Worm (Caenorhabditis elegans) whole organism, young adult: ENCODE data around the gene melo-3.
A peak's percentile ranks its signal among the peaks of the same experiment; 100 is the strongest.

Experiments used
- B0035.1 ChIP-seq: sonication (generic microtip); optimal IDR thresholded peaks from 2 replicates; lab custom pipeline; 2016; ENCODE audit warnings: missing genetic modification characterization, mild to moderate bottlenecking, missing compliant biosample characterization, missing genotype, missing genetic modification reagents
- B0261.1 ChIP-seq: sonication (generic microtip); optimal IDR thresholded peaks from 2 replicates; lab custom pipeline; 2016; ENCODE audit warnings: mild to moderate bottlenecking, missing genetic modification characterization, moderate library complexity, missing compliant biosample characterization
- D2030.7 ChIP-seq: fragments of 200-800 bp; sonication (Bioruptor generic); IDR thresholded peaks from 2 replicates; pipeline ENCODE4 v1.3.6; 2022; ENCODE audit warnings: missing genetic modification reagents, missing genetic modification characterization, missing compliant biosample characterization
- F39B2.1 ChIP-seq: fragments of 200-800 bp; sonication (Bioruptor generic); IDR thresholded peaks from 2 replicates; pipeline ENCODE4 v1.3.6; 2022; ENCODE audit warnings: missing genetic modification reagents, missing genetic modification characterization, missing compliant biosample characterization
- Y53G8AR.9 ChIP-seq: fragments of 200-800 bp; sonication (Bioruptor generic); conservative IDR thresholded peaks from 2 replicates; pipeline ENCODE4 v1.3.6; 2022; ENCODE audit warnings: missing genetic modification reagents, missing genetic modification characterization, missing compliant biosample characterization
- Y56A3A.18 ChIP-seq: fragments of 200-800 bp; sonication (Bioruptor generic); IDR thresholded peaks from 2 replicates; pipeline ENCODE4 v1.3.6; 2022; ENCODE audit warnings: missing genetic modification reagents, missing genetic modification characterization, missing compliant biosample characterization
- Y79H2A.3 ChIP-seq: fragments of 200-800 bp; sonication (Bioruptor generic); conservative IDR thresholded peaks from 2 replicates; pipeline ENCODE4 v1.3.6; 2022; ENCODE audit warnings: missing genetic modification reagents, missing genetic modification characterization, missing compliant biosample characterization
- Y95B8A.8 ChIP-seq: fragments of 200-800 bp; sonication (Bioruptor generic); IDR thresholded peaks from 2 replicates; pipeline ENCODE4 v1.3.6; 2022; ENCODE audit warnings: missing genetic modification reagents, missing genetic modification characterization, missing compliant biosample characterization
- ZK185.1 ChIP-seq: sonication (generic microtip); optimal IDR thresholded peaks from 2 replicates; lab custom pipeline; 2016; ENCODE audit warnings: mild to moderate bottlenecking, missing genetic modification characterization, missing compliant biosample characterization; ENCODE audit not compliant: poor library complexity, severe bottlenecking
- akir-1 ChIP-seq: fragments of 200-800 bp; sonication (Bioruptor generic); optimal IDR thresholded peaks from 2 replicates; lab custom pipeline; 2018; ENCODE audit warnings: mild to moderate bottlenecking, missing genetic modification characterization, moderate library complexity, missing compliant biosample characterization
- aptf-3 ChIP-seq: fragments of 200-800 bp; sonication (Bioruptor generic); IDR thresholded peaks from 2 replicates; pipeline ENCODE4 v1.3.6; 2022; ENCODE audit warnings: missing genetic modification characterization, missing compliant biosample characterization
- atf-7 ChIP-seq: sonication (generic microtip); optimal IDR thresholded peaks from 2 replicates; lab custom pipeline; 2017; ENCODE audit warnings: mild to moderate bottlenecking, missing genetic modification characterization, missing compliant biosample characterization
- attf-3 ChIP-seq: fragments of 200-800 bp; sonication (Bioruptor generic); conservative IDR thresholded peaks from 2 replicates; pipeline ENCODE4 v1.3.6; 2022; ENCODE audit warnings: missing genetic modification reagents, missing genetic modification characterization, missing compliant biosample characterization
- ceh-79 ChIP-seq: sonication (generic microtip); optimal IDR thresholded peaks from 2 replicates; lab custom pipeline; 2017; ENCODE audit warnings: mild to moderate bottlenecking, missing genetic modification characterization, missing compliant biosample characterization
- ceh-91 ChIP-seq: fragments of 200-800 bp; sonication (Bioruptor generic); IDR thresholded peaks from 2 replicates; pipeline ENCODE4 v1.3.6; 2022; ENCODE audit warnings: missing genetic modification reagents, missing genetic modification characterization, missing compliant biosample characterization
- chd-7 ChIP-seq: sonication (generic microtip); optimal IDR thresholded peaks from 2 replicates; lab custom pipeline; 2016; ENCODE audit warnings: mild to moderate bottlenecking, missing genetic modification characterization, moderate library complexity, missing compliant biosample characterization
- dox-1 ChIP-seq: fragments of 200-800 bp; sonication (Bioruptor generic); IDR thresholded peaks from 2 replicates; pipeline ENCODE4 v1.3.6; 2022; ENCODE audit warnings: missing genetic modification reagents, missing genetic modification characterization, missing compliant biosample characterization
- efl-1 ChIP-seq: fragments of 150-350 bp; optimal IDR thresholded peaks from 2 replicates; lab custom pipeline; 2014; ENCODE audit warnings: missing biosample characterization, missing genetic modification reagents, missing genetic modification characterization
- fkh-3 ChIP-seq: sonication (generic microtip); optimal IDR thresholded peaks from 2 replicates; lab custom pipeline; 2016; ENCODE audit warnings: mild to moderate bottlenecking, missing genetic modification characterization, missing compliant biosample characterization
- gei-17 ChIP-seq: fragments of 200-800 bp; sonication (Bioruptor generic); optimal IDR thresholded peaks from 2 replicates; lab custom pipeline; 2018; ENCODE audit warnings: mild to moderate bottlenecking, missing genetic modification characterization, missing compliant biosample characterization
- hmg-20 ChIP-seq: fragments of 200-800 bp; sonication (Bioruptor generic); IDR thresholded peaks from 2 replicates; pipeline ENCODE4 v1.3.6; 2022; ENCODE audit warnings: missing genetic modification reagents, missing genetic modification characterization, missing compliant biosample characterization
- hrde-1 ChIP-seq: sonication (generic microtip); optimal IDR thresholded peaks from 2 replicates; lab custom pipeline; 2016; ENCODE audit warnings: missing genetic modification characterization, mild to moderate bottlenecking, missing compliant biosample characterization, moderate library complexity, missing genotype, missing genetic modification reagents, borderline replicate concordance
- lin-35 ChIP-seq, 3 experiments: fragments of 150-350 bp in 2 of 3; sonication (generic microtip) in 1 of 3; optimal IDR thresholded peaks; 2 replicates each; lab custom pipeline; 2014 to 2018; ENCODE audit warnings: missing biosample characterization in 3 of 3, missing genetic modification characterization in 3 of 3, missing genetic modification reagents in 3 of 3
- lin-40 ChIP-seq: sonication (generic microtip); optimal IDR thresholded peaks from 2 replicates; lab custom pipeline; 2016; ENCODE audit warnings: missing genetic modification characterization, mild to moderate bottlenecking, missing compliant biosample characterization, missing genotype, missing genetic modification reagents
- lir-1 ChIP-seq: fragments of 200-800 bp; sonication (Bioruptor generic); conservative IDR thresholded peaks from 2 replicates; pipeline ENCODE4 v1.3.6; 2022; ENCODE audit warnings: missing genetic modification reagents, missing genetic modification characterization, missing compliant biosample characterization
- lsl-1 ChIP-seq: fragments of 200-800 bp; sonication (Bioruptor generic); optimal IDR thresholded peaks from 2 replicates; lab custom pipeline; 2018; ENCODE audit warnings: mild to moderate bottlenecking, missing genetic modification characterization, moderate library complexity, missing compliant biosample characterization
- madf-8 ChIP-seq: fragments of 200-800 bp; sonication (Bioruptor generic); conservative IDR thresholded peaks from 2 replicates; pipeline ENCODE4 v1.3.6; 2022; ENCODE audit warnings: missing genetic modification reagents, missing genetic modification characterization, missing compliant biosample characterization
- pbrm-1 ChIP-seq: fragments of 200-800 bp; sonication (Bioruptor generic); IDR thresholded peaks from 2 replicates; pipeline ENCODE4 v1.3.6; 2022; ENCODE audit warnings: missing genetic modification reagents, missing genetic modification characterization, missing compliant biosample characterization
- rcor-1 ChIP-seq: fragments of 200-800 bp; sonication (Bioruptor generic); IDR thresholded peaks from 2 replicates; pipeline ENCODE4 v1.3.6; 2022; ENCODE audit warnings: missing genetic modification reagents, missing genetic modification characterization, missing compliant biosample characterization
- rec-8 ChIP-seq, 2 experiments: sonication (generic microtip); optimal IDR thresholded peaks; 2 replicates each; lab custom pipeline; 2016; ENCODE audit warnings: mild to moderate bottlenecking in 2 of 2, missing genetic modification characterization in 2 of 2, missing genetic modification reagents in 2 of 2, missing genotype in 2 of 2, missing biosample characterization in 1 of 2, missing compliant biosample characterization in 1 of 2, moderate library complexity in 1 of 2
- sdz-38 ChIP-seq: sonication (generic microtip); optimal IDR thresholded peaks from 2 replicates; lab custom pipeline; 2016; ENCODE audit warnings: missing genotype, missing genetic modification characterization, missing compliant biosample characterization
- sea-2 ChIP-seq: fragments of 200-800 bp; sonication (Bioruptor generic); IDR thresholded peaks from 2 replicates; pipeline ENCODE4 v1.3.6; 2022; ENCODE audit warnings: missing genetic modification characterization, missing compliant biosample characterization
- snpc-1.1 ChIP-seq: sonication (generic microtip); optimal IDR thresholded peaks from 2 replicates; lab custom pipeline; 2017; ENCODE audit warnings: missing genetic modification characterization, mild to moderate bottlenecking, missing compliant biosample characterization, antibody characterized with exemption, moderate library complexity, missing genotype, missing genetic modification reagents; ENCODE audit not compliant: insufficient read depth
- snpc-1.3 ChIP-seq: sonication (generic microtip); optimal IDR thresholded peaks from 2 replicates; lab custom pipeline; 2017; ENCODE audit warnings: missing genetic modification characterization, mild to moderate bottlenecking, missing compliant biosample characterization, antibody characterized with exemption, moderate library complexity, missing genotype, missing genetic modification reagents; ENCODE audit not compliant: insufficient read depth
- sptf-2 ChIP-seq: fragments of 200-800 bp; sonication (Bioruptor generic); optimal IDR thresholded peaks from 2 replicates; lab custom pipeline; 2018; ENCODE audit warnings: mild to moderate bottlenecking, missing genetic modification characterization, missing compliant biosample characterization
- tbx-9 ChIP-seq: sonication (generic microtip); optimal IDR thresholded peaks from 2 replicates; lab custom pipeline; 2016; ENCODE audit warnings: borderline replicate concordance, missing genetic modification characterization, inconsistent platforms, missing compliant biosample characterization
- tlf-1 ChIP-seq: fragments of 200-800 bp; sonication (Bioruptor generic); optimal IDR thresholded peaks from 2 replicates; lab custom pipeline; 2018; ENCODE audit warnings: mild to moderate bottlenecking, missing genetic modification characterization, missing compliant biosample characterization
- ztf-25 ChIP-seq: fragments of 200-800 bp; sonication (Bioruptor generic); IDR thresholded peaks from 2 replicates; pipeline ENCODE4 v1.3.6; 2022; ENCODE audit warnings: missing genetic modification reagents, missing genetic modification characterization, missing compliant biosample characterization
- ztf-3 ChIP-seq: fragments of 200-800 bp; sonication (Bioruptor generic); optimal IDR thresholded peaks from 2 replicates; lab custom pipeline; 2018; ENCODE audit warnings: mild to moderate bottlenecking, missing genetic modification characterization, missing compliant biosample characterization

melo-3 gene

DNA sequence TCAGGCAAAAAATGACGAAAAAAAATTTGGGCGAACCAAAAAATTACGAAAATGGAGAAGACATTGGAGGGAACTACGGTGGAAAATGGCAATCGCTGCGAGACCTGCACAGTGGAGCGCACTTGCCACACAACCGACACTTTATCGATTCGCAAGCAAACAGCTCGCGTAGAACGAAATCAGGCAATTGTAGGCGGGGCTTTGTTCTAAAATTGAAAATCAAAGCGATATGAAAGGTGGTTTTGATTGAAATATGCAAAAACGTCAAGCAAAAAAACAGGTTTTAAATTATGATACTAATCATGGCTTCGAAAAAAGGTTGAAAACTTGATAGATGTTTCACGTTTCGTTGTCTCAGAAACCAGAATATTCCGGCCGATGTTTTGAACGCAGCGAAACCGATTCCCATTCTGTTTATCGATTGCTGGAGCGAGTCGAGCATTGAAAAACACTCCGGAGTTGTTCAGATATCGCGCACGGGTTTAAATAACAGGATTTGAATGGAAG lies 34.4 kb downstream of the melo-3 start, which contains the start of the genes fib-1 and mut-15 (continued):
- TF ChIP-seq snpc-1.3 (tag; lab: Kevin White, UChicago) = peak; percentile 49
- TF ChIP-seq rcor-1 = peak; percentile 86
- TF ChIP-seq tbx-9 (tag; lab: Kevin White, UChicago) = no peak
- no peak for TF ChIP-seq B0035.1 (tag; lab: Kevin White, UChicago)
- peak; percentile 65 for TF ChIP-seq ZK185.1 (tag; lab: Kevin White, UChicago)
- TF ChIP-seq akir-1 (GFP tag; lab: Kevin White, UChicago) = peak; percentile 47
- TF ChIP-seq lsl-1 (GFP tag; lab: Kevin White, UChicago) = peak; percentile 86
- no peak for TF ChIP-seq sptf-2
- peak; percentile 88 for TF ChIP-seq ceh-91 (GFP tag; lab: Robert Waterston, UW)
- TF ChIP-seq snpc-1.1 (tag; lab: Kevin White, UChicago) = peak; percentile 23
- no peak for TF ChIP-seq Y79H2A.3 (GFP tag; lab: Robert Waterston, UW)
- TF ChIP-seq hrde-1 (tag; lab: Kevin White, UChicago) = no peak
- no peak for TF ChIP-seq fkh-3
- TF ChIP-seq lin-40 (tag; lab: Kevin White, UChicago) = peak; percentile 86
- 0 out of 2 replicates have a peak, but pooled peaks have one; percentile 27 for TF ChIP-seq sea-2
- TF ChIP-seq B0261.1 = peak; percentile 28
- peak in 2 of 3 experiments; percentile 48 to 80 for TF ChIP-seq lin-35 (GFP tag; optimal IDR thresholded peaks at IDR 0.05; lab: Kevin White, UChicago)
- TF ChIP-seq gei-17 (GFP tag; lab: Kevin White, UChicago) = no peak
- TF ChIP-seq dox-1 = peak; percentile 90
- peak; percentile 82 for TF ChIP-seq Y53G8AR.9 (GFP tag; lab: Robert Waterston, UW)
- TF ChIP-seq sdz-38 = no peak
- TF ChIP-seq pbrm-1 (GFP tag; lab: Robert Waterston, UW) = peak; percentile 91
- no peak for TF ChIP-seq ceh-79 (tag; lab: Kevin White, UChicago)
- TF ChIP-seq Y95B8A.8 = peak; percentile 71; the same call in 1 of the 2 replicates
- no peak for TF ChIP-seq ztf-3 (GFP tag; lab: Kevin White, UChicago)
- TF ChIP-seq madf-8 = peak; percentile 71
- TF ChIP-seq atf-7 (tag; lab: Kevin White, UChicago) = peak; percentile 34
- peak; percentile 54; the same call in 1 of the 2 replicates for TF ChIP-seq lir-1 (GFP tag; lab: Robert Waterston, UW)
- TF ChIP-seq attf-3 (GFP tag; lab: Robert Waterston, UW) = peak; percentile 85
- peak; percentile 13 for TF ChIP-seq chd-7
- peak; percentile 93 for TF ChIP-seq D2030.7 (GFP tag; lab: Robert Waterston, UW)
- no peak for TF ChIP-seq Y56A3A.18 (GFP tag; lab: Robert Waterston, UW)
- no peak for TF ChIP-seq F39B2.1
- peak; percentile 80 for TF ChIP-seq tlf-1 (GFP tag; lab: Kevin White, UChicago)
- TF ChIP-seq aptf-3 (GFP tag; lab: Robert Waterston, UW) = no peak
- TF ChIP-seq rec-8 (tag; optimal IDR thresholded peaks at IDR 0.05; lab: Kevin White, UChicago) = no peak
- TF ChIP-seq ztf-25 (GFP tag; lab: Robert Waterston, UW) = 0 out of 2 replicates have a peak, but pooled peaks have one; percentile 14
- TF ChIP-seq hmg-20 = no peak
- peak; percentile 66 for TF ChIP-seq efl-1 (GFP tag; lab: Kevin White, UChicago)
